Worm (Caenorhabditis elegans): ENCODE measurements around the gene grl-6.

The grl-6 gene

DNA sequence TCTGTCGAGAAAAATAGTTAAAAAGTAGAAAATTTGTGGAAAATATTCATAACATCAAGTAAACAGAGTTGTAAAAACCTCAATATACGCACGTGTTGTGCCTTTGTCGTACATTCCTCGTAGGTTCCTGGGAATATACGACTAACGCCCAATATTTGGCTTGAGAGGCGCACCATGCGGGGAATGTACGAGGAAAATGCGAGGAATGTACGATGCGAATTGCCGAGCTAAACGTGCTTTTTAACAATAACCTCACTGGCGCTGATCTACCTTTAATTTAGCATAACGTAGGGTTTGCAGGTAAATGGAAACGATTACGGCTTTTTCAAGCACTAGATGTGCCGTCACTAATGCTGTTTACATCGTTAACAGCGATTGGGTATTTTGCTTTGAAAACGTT lies 17.8 kb upstream of the grl-6 start, which contains the start of gene C15B12.9:
Gene C15B12.9, plus strand, starts transcription at position 301 of the 400 bp plus-strand sequence.
- TF ChIP-seq ceh-34 (tag; optimal IDR thresholded peaks at IDR 0.05) (no peak), sox-4 (tag; optimal IDR thresholded peaks at IDR 0.05) (no peak), eyg-1 (tag; optimal IDR thresholded peaks at IDR 0.05) (no peak), ceh-9 (tag; optimal IDR thresholded peaks at IDR 0.05) (no peak), elt-2 (tag; optimal IDR thresholded peaks at IDR 0.05) (no peak), lim-6 (tag; optimal IDR thresholded peaks at IDR 0.05) (no peak), dmd-4 (tag; optimal IDR thresholded peaks at IDR 0.05; ENCODE audit: borderline replicate concordance) (no peak), unc-86 (tag; optimal IDR thresholded peaks at IDR 0.05) (no peak), unc-3 (GFP tag; conservative IDR thresholded peaks at IDR 0.05) (no peak), unc-3 (tag; optimal IDR thresholded peaks at IDR 0.05) (no peak), fkh-10 (GFP tag; optimal IDR thresholded peaks at IDR 0.05) (no peak), pag-3 (tag; optimal IDR thresholded peaks at IDR 0.05; ENCODE audit: borderline replicate concordance) (no peak), ztf-16 (tag; optimal IDR thresholded peaks at IDR 0.05) (no peak), pha-4 (tag; optimal IDR thresholded peaks at IDR 0.05) (no peak), mec-3 (tag; optimal IDR thresholded peaks at IDR 0.05; ENCODE audit: borderline replicate concordance) (no peak), tbx-2 (tag; optimal IDR thresholded peaks at IDR 0.05) (no peak), fax-1 (tag; optimal IDR thresholded peaks at IDR 0.05) (no peak), ama-1 (optimal IDR thresholded peaks at IDR 0.05) (no peak), syd-9 (tag; optimal IDR thresholded peaks at IDR 0.05) (no peak), pqm-1 (tag; optimal IDR thresholded peaks at IDR 0.05) (no peak), unc-55 (GFP tag; optimal IDR thresholded peaks at IDR 0.05) (no peak)

DNA sequence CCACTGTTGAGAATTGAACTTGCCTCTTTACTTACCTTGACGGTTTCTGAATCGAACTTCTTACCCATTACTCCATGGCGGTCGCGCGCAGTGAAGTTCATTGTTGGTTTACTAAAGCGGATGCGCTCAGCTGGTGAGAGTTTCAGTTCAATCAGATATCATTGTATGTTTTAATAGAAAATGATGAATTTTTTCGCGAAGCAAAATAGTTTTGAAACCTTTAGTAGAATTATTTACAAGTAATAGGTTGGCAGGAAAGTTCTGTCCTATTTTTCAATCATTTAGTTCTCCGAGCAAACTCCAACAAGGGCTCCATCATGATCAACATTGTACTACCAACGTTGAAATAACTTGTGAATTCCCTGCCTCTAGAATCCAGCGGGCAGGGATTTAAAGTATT lies 16.7 kb upstream of the grl-6 start, which contains the start of gene C15B12.3:
Gene C15B12.3, minus strand, starts transcription at position 101 of the 400 bp plus-strand sequence.
- TF ChIP-seq syd-9 (tag; optimal IDR thresholded peaks at IDR 0.05) (no peak), ttx-3 (tag; optimal IDR thresholded peaks at IDR 0.05) (no peak), ztf-16 (tag; optimal IDR thresholded peaks at IDR 0.05) (no peak), dmd-4 (tag; optimal IDR thresholded peaks at IDR 0.05; ENCODE audit: borderline replicate concordance) (no peak)

DNA sequence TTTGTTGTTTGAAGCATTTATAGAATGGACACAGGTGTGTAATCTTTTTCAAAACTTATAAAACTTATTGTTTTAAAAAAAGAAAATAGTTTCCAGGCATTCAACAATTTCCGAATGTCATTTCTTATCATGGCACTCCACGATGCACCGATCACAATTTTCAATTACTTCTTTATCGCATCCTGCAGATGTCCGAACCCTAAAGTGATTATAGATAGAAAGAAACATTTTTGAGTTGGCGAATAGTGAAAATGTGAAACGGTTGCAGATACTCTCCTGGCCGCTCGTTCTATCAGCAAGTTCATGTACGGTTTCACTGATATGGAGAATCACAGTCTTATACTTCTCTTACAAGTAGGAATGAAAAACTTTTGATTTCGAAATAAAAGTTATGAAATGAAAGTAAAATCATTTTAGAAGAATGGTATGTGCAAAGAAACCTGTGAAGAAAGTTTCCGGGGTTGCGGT lies 12.3 kb upstream of the grl-6 start, which contains the start of gene C15B12.2:
Gene C15B12.2, plus strand, starts transcription at position 418 of the 468 bp plus-strand sequence.
- TF ChIP-seq odd-2 (tag; optimal IDR thresholded peaks at IDR 0.05) (no peak), hlh-15 (tag; optimal IDR thresholded peaks at IDR 0.05) (no peak), elt-4 (tag; optimal IDR thresholded peaks at IDR 0.05) (no peak), unc-86 (tag; optimal IDR thresholded peaks at IDR 0.05) (no peak), lim-6 (tag; optimal IDR thresholded peaks at IDR 0.05) (no peak), rnt-1 (tag; optimal IDR thresholded peaks at IDR 0.05) (no peak), T23F11.4 (GFP tag; optimal IDR thresholded peaks at IDR 0.05) (no peak), eyg-1 (tag; optimal IDR thresholded peaks at IDR 0.05) (no peak), ztf-16 (tag; optimal IDR thresholded peaks at IDR 0.05) (no peak), ceh-9 (tag; optimal IDR thresholded peaks at IDR 0.05) (no peak), nfya-1 (tag; optimal IDR thresholded peaks at IDR 0.05) (no peak), npax-4 (tag; optimal IDR thresholded peaks at IDR 0.05) (no peak), lin-11 (tag; optimal IDR thresholded peaks at IDR 0.05) (no peak), che-1 (tag; optimal IDR thresholded peaks at IDR 0.05) (no peak), fax-1 (tag; optimal IDR thresholded peaks at IDR 0.05) (no peak), hlh-30 (tag; optimal IDR thresholded peaks at IDR 0.05; ENCODE audit: insufficient read depth) (no peak), fkh-6 (tag; optimal IDR thresholded peaks at IDR 0.05) (no peak)

DNA sequence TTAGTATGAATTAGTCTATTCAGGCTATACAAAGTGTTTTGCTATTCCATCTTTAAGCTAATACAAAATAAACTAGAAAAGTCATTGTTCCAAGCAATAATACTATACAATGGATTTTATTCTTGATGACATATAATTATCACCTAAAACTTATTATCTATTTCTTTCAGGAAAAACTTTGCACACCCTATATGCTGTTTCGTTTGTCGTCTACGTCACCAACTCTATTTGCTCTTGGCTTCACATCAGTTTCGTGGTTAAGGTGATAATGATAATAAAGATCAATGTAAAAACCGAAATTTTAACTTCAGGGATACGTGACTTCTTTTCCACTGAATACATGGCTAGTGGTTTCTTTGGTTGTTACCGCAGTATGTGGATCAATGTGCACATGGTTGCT lies 11.7 kb upstream of the grl-6 start:
- TF ChIP-seq unc-3 (GFP tag; conservative IDR thresholded peaks at IDR 0.05) (no peak), unc-3 (tag; optimal IDR thresholded peaks at IDR 0.05) (no peak), F13H6.1 (tag; optimal IDR thresholded peaks at IDR 0.05) (no peak), C08G9.2 (tag; optimal IDR thresholded peaks at IDR 0.05) (no peak)

DNA sequence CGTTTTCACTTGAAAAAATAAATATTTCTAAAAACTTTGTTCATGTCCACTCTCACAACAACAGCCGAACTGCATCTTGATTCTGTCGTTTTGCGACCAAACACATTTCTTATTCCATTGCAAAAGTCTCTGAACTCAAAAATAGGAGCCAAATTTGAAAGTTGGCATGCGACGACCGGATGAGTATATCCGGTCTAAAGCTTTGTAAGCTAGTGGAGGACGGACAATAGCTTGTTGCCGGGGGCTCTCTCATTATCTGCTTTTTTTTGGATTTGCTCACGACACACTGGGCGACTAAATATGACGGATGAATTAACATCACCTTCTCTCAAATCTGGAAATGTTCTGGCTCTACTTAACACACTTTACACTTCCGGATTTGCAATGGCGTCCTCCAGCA lies 11.0 kb upstream of the grl-6 start, which contains the start of gene K04E7.1:
Gene K04E7.1, plus strand, starts transcription at position 301 of the 400 bp plus-strand sequence.
- TF ChIP-seq rnt-1 (tag; optimal IDR thresholded peaks at IDR 0.05) (no peak), sox-4 (tag; optimal IDR thresholded peaks at IDR 0.05) (no peak), ceh-9 (tag; optimal IDR thresholded peaks at IDR 0.05) (no peak), ztf-16 (tag; optimal IDR thresholded peaks at IDR 0.05) (no peak), ceh-22 (tag; optimal IDR thresholded peaks at IDR 0.05) (no peak), hlh-30 (tag; optimal IDR thresholded peaks at IDR 0.05; ENCODE audit: insufficient read depth) (no peak), K02D7.2 (tag; optimal IDR thresholded peaks at IDR 0.05) (no peak), ceh-18 (tag; optimal IDR thresholded peaks at IDR 0.05) (no peak), ref-2 (tag; optimal IDR thresholded peaks at IDR 0.05) (no peak), pax-1 (tag; optimal IDR thresholded peaks at IDR 0.05) (no peak), npax-4 (tag; optimal IDR thresholded peaks at IDR 0.05) (no peak), pqm-1 (tag; optimal IDR thresholded peaks at IDR 0.05) (no peak), madf-2 (tag; optimal IDR thresholded peaks at IDR 0.05) (no peak)

Measured in whole organism, late embryonic.